Fruit fly (Drosophila melanogaster) whole organism, prepupa: Measurements from ENCODE around the gene CG31789.

Experiments used
- CG10669 ChIP-seq: fragments of 200-800 bp; sonication (Bioruptor generic); optimal IDR thresholded peaks from 3 replicates; lab custom pipeline; 2018; ENCODE audit warnings: missing biosample characterization, mild to moderate bottlenecking, missing genetic modification characterization, moderate library complexity
- CG11762 ChIP-seq: fragments of 200-800 bp; sonication (Bioruptor generic); optimal IDR thresholded peaks from 3 replicates; lab custom pipeline; 2016; ENCODE audit warnings: missing biosample characterization, missing genetic modification characterization; ENCODE audit not compliant: insufficient read depth
- CG11902 ChIP-seq: fragments of 200-800 bp; sonication (Bioruptor generic); optimal IDR thresholded peaks from 3 replicates; lab custom pipeline; 2016; ENCODE audit warnings: missing biosample characterization, missing genetic modification characterization
- CG1621 ChIP-seq: fragments of 200-800 bp; sonication (Bioruptor generic); optimal IDR thresholded peaks from 3 replicates; lab custom pipeline; 2018; ENCODE audit warnings: missing biosample characterization, mild to moderate bottlenecking, missing genetic modification characterization
- CG3032 ChIP-seq: fragments of 200-800 bp; optimal IDR thresholded peaks from 2 replicates; lab custom pipeline; 2019; ENCODE audit warnings: missing biosample characterization, mild to moderate bottlenecking, missing genetic modification characterization, moderate library complexity
- CG31627 ChIP-seq: fragments of 200-800 bp; sonication (Bioruptor generic); optimal IDR thresholded peaks from 3 replicates; lab custom pipeline; 2016; ENCODE audit warnings: missing biosample characterization, missing genetic modification characterization
- CG32006 ChIP-seq: fragments of 200-800 bp; sonication (Bioruptor generic); optimal IDR thresholded peaks from 3 replicates; lab custom pipeline; 2017; ENCODE audit warnings: missing biosample characterization, mild to moderate bottlenecking, missing genetic modification characterization
- CG34406 ChIP-seq: fragments of 200-800 bp; sonication (Bioruptor generic); optimal IDR thresholded peaks from 3 replicates; lab custom pipeline; 2016; ENCODE audit warnings: missing biosample characterization, missing genetic modification characterization
- CG3919 ChIP-seq: fragments of 200-800 bp; sonication (Bioruptor generic); optimal IDR thresholded peaks from 3 replicates; lab custom pipeline; 2016; ENCODE audit warnings: missing biosample characterization, missing genetic modification characterization
- CG4318 ChIP-seq: fragments of 200-800 bp; sonication (Bioruptor generic); optimal IDR thresholded peaks from 3 replicates; lab custom pipeline; 2017; ENCODE audit warnings: missing biosample characterization, mild to moderate bottlenecking, missing genetic modification characterization
- CG6792 ChIP-seq: fragments of 200-800 bp; sonication (Bioruptor generic); optimal IDR thresholded peaks from 3 replicates; lab custom pipeline; 2016; ENCODE audit warnings: missing biosample characterization, missing genetic modification characterization
- CG6808 ChIP-seq: fragments of 200-800 bp; sonication (Bioruptor generic); optimal IDR thresholded peaks from 3 replicates; lab custom pipeline; 2017; ENCODE audit warnings: missing biosample characterization, missing genetic modification characterization, mild to moderate bottlenecking, moderate library complexity, missing genetic modification reagents
- CG6854 ChIP-seq: fragments of 200-800 bp; sonication (Bioruptor generic); optimal IDR thresholded peaks from 2 replicates; lab custom pipeline; 2017; ENCODE audit warnings: missing biosample characterization, mild to moderate bottlenecking, missing genetic modification characterization
- CG7368 ChIP-seq: fragments of 200-800 bp; sonication (Bioruptor generic); optimal IDR thresholded peaks from 3 replicates; lab custom pipeline; 2016; ENCODE audit warnings: missing biosample characterization, missing genetic modification characterization
- CG8119 ChIP-seq: fragments of 200-800 bp; sonication (Bioruptor generic); IDR thresholded peaks from 3 replicates; pipeline ENCODE4 v1.3.6; 2022; ENCODE audit warnings: missing biosample characterization, missing genetic modification characterization
- CG8319 ChIP-seq: fragments of 200-800 bp; sonication (Bioruptor generic); optimal IDR thresholded peaks from 3 replicates; lab custom pipeline; 2016; ENCODE audit warnings: missing biosample characterization, missing genetic modification characterization
- CG8632 ChIP-seq: fragments of 200-800 bp; sonication (Bioruptor generic); optimal IDR thresholded peaks from 3 replicates; lab custom pipeline; 2016; ENCODE audit warnings: missing biosample characterization, missing genetic modification characterization
- Eip75B ChIP-seq: fragments of 200-800 bp; sonication (Bioruptor generic); optimal IDR thresholded peaks from 3 replicates; lab custom pipeline; 2016; ENCODE audit warnings: missing biosample characterization, missing genetic modification characterization
- Eip78C ChIP-seq: fragments of 200-800 bp; sonication (Bioruptor generic); peaks from one replicate; lab custom pipeline; 2016; ENCODE audit warnings: missing biosample characterization, missing genetic modification characterization
- Eip93F ChIP-seq: fragments of 200-800 bp; sonication (Bioruptor generic); optimal IDR thresholded peaks from 2 replicates; lab custom pipeline; 2016; ENCODE audit warnings: missing biosample characterization, mild to moderate bottlenecking, missing genetic modification characterization
- Ets21C ChIP-seq: fragments of 200-800 bp; sonication (Bioruptor generic); optimal IDR thresholded peaks from 3 replicates; lab custom pipeline; 2016; ENCODE audit warnings: missing biosample characterization, missing genetic modification characterization
- Gug ChIP-seq: fragments of 200-800 bp; sonication (Bioruptor generic); IDR thresholded peaks from 2 replicates; pipeline ENCODE4 v1.3.6; 2022; ENCODE audit warnings: missing biosample characterization, missing genetic modification characterization
- Hr38 ChIP-seq: sonication (Bioruptor generic); optimal IDR thresholded peaks from 2 replicates; lab custom pipeline; 2016; ENCODE audit warnings: missing biosample characterization, missing genetic modification characterization
- Hr39 ChIP-seq: fragments of 200-800 bp; sonication (Bioruptor generic); optimal IDR thresholded peaks from 2 replicates; lab custom pipeline; 2016; ENCODE audit warnings: missing biosample characterization, missing genetic modification characterization
- Hr4 ChIP-seq: fragments of 200-800 bp; sonication (Bioruptor generic); optimal IDR thresholded peaks from 3 replicates; lab custom pipeline; 2016; ENCODE audit warnings: missing biosample characterization, missing genetic modification characterization
- Met ChIP-seq: fragments of 200-800 bp; sonication (Bioruptor generic); optimal IDR thresholded peaks from 3 replicates; lab custom pipeline; 2016; ENCODE audit warnings: missing biosample characterization, missing genetic modification characterization
- OdsH ChIP-seq: fragments of 200-800 bp; sonication (Bioruptor generic); optimal IDR thresholded peaks from 3 replicates; lab custom pipeline; 2016; ENCODE audit warnings: missing biosample characterization, missing genetic modification characterization
- Smox ChIP-seq: fragments of 200-800 bp; sonication (Bioruptor generic); optimal IDR thresholded peaks from 3 replicates; lab custom pipeline; 2016; ENCODE audit warnings: missing biosample characterization, missing genetic modification characterization
- Sox102F ChIP-seq: fragments of 200-800 bp; sonication (Bioruptor generic); optimal IDR thresholded peaks from 2 replicates; lab custom pipeline; 2016; ENCODE audit warnings: missing biosample characterization, mild to moderate bottlenecking, missing genetic modification characterization
- Sox15 ChIP-seq: fragments of 200-800 bp; sonication (Bioruptor generic); optimal IDR thresholded peaks from 3 replicates; lab custom pipeline; 2016; ENCODE audit warnings: missing biosample characterization, missing genetic modification characterization
- achi ChIP-seq: fragments of 200-800 bp; sonication (Bioruptor generic); optimal IDR thresholded peaks from 3 replicates; lab custom pipeline; 2016; ENCODE audit warnings: missing biosample characterization, missing genetic modification characterization
- acj6 ChIP-seq: fragments of 200-800 bp; sonication (Bioruptor generic); optimal IDR thresholded peaks from 3 replicates; lab custom pipeline; 2016; ENCODE audit warnings: missing biosample characterization, missing genetic modification characterization
- cyc ChIP-seq: fragments of 200-800 bp; sonication (Bioruptor generic); optimal IDR thresholded peaks from 3 replicates; lab custom pipeline; 2016; ENCODE audit warnings: missing biosample characterization, missing genetic modification characterization
- eg ChIP-seq: fragments of 200-800 bp; sonication (Bioruptor generic); IDR thresholded peaks from 3 replicates; pipeline ENCODE4 v1.3.6; 2022; ENCODE audit warnings: missing biosample characterization, missing genetic modification characterization
- esn ChIP-seq: fragments of 200-800 bp; sonication (Bioruptor generic); optimal IDR thresholded peaks from 2 replicates; lab custom pipeline; 2016; ENCODE audit warnings: missing biosample characterization, mild to moderate bottlenecking, missing genetic modification characterization, moderate library complexity
- fd59A ChIP-seq: fragments of 200-800 bp; sonication (Bioruptor generic); optimal IDR thresholded peaks from 2 replicates; lab custom pipeline; 2017; ENCODE audit warnings: missing biosample characterization, mild to moderate bottlenecking, missing genetic modification characterization, missing genetic modification reagents
- fd85E ChIP-seq: fragments of 200-800 bp; sonication (Bioruptor generic); optimal IDR thresholded peaks from 3 replicates; lab custom pipeline; 2016; ENCODE audit warnings: missing biosample characterization, missing genetic modification characterization
- fkh ChIP-seq: fragments of 200-800 bp; sonication (Bioruptor generic); optimal IDR thresholded peaks from 3 replicates; lab custom pipeline; 2017; ENCODE audit warnings: missing biosample characterization, mild to moderate bottlenecking, missing genetic modification characterization, moderate library complexity
- lz ChIP-seq: fragments of 200-800 bp; sonication (Bioruptor generic); optimal IDR thresholded peaks from 3 replicates; lab custom pipeline; 2016; ENCODE audit warnings: missing biosample characterization, missing genetic modification characterization
- pdm3 ChIP-seq: fragments of 200-800 bp; sonication (Bioruptor generic); optimal IDR thresholded peaks from 3 replicates; lab custom pipeline; 2016; ENCODE audit warnings: missing biosample characterization, missing genetic modification characterization
- salr ChIP-seq, 2 experiments: fragments of 200-800 bp; sonication (Bioruptor generic); optimal IDR thresholded peaks; 3 replicates each; lab custom pipeline; 2016 to 2018; ENCODE audit warnings: missing biosample characterization in 2 of 2, missing genetic modification characterization in 2 of 2, mild to moderate bottlenecking in 1 of 2
- spab ChIP-seq: fragments of 200-800 bp; sonication (Bioruptor generic); optimal IDR thresholded peaks from 2 replicates; lab custom pipeline; 2017; ENCODE audit warnings: missing biosample characterization, mild to moderate bottlenecking, missing genetic modification characterization, missing genetic modification reagents
- ss ChIP-seq, 2 experiments: fragments of 200-800 bp; sonication (Bioruptor generic); optimal IDR thresholded peaks; 2 replicates in 1 of 2; 3 replicates in 1 of 2; lab custom pipeline; 2017 to 2018; ENCODE audit warnings: mild to moderate bottlenecking in 2 of 2, missing biosample characterization in 2 of 2, missing genetic modification characterization in 2 of 2, moderate library complexity in 1 of 2
- svp ChIP-seq: fragments of 200-800 bp; sonication (Bioruptor generic); peaks from one replicate; lab custom pipeline; 2016; ENCODE audit warnings: missing biosample characterization, missing genetic modification characterization
- topi ChIP-seq: fragments of 200-800 bp; sonication (Bioruptor generic); optimal IDR thresholded peaks from 3 replicates; lab custom pipeline; 2016; ENCODE audit warnings: missing biosample characterization, missing genetic modification characterization
- vri ChIP-seq: fragments of 200-800 bp; sonication (Bioruptor generic); optimal IDR thresholded peaks from 3 replicates; lab custom pipeline; 2016; ENCODE audit warnings: missing biosample characterization, mild to moderate bottlenecking, missing genetic modification characterization

Gene CG31789

dm6 chr2L:18605549-18605948 lies at the start of gene CG31789:
TSS of gene CG31789 (plus strand) at chr2L:18605928.
- TF ChIP-seq spab (GFP tag; lab: Kevin White, UChicago) (no peak), CG3919 (GFP tag; lab: Kevin White, UChicago) (no peak), CG6854 (GFP tag; lab: Kevin White, UChicago) (no peak), Hr39 (GFP tag; lab: Kevin White, UChicago) (no peak)

- TF ChIP-seq CG3032 (tag; lab: Kevin White, UChicago) (no peak), fkh (GFP tag; lab: Kevin White, UChicago) (peak; percentile 87)
- TF ChIP-seq, all 60 proteins: peak for 1
Measured at dm6 chr2L:18556384-18556783, 49.3 kb upstream of the CG31789 start.

- TF ChIP-seq CG11902 (GFP tag; lab: Kevin White, UChicago) (peak; percentile 47), svp (peak; percentile 77), pdm3 (GFP tag; lab: Kevin White, UChicago) (peak; percentile 53), CG32006 (GFP tag; lab: Kevin White, UChicago) (peak; percentile 84), vri (GFP tag; lab: Kevin White, UChicago) (no peak), eg (peak; percentile 89), Smox (GFP tag; lab: Kevin White, UChicago) (peak; percentile 24), CG8119 (peak; percentile 84), Sox102F (peak; percentile 26), achi (peak; percentile 72), Ets21C (no peak), Met (GFP tag; lab: Kevin White, UChicago) (peak; percentile 41), acj6 (GFP tag; lab: Kevin White, UChicago) (peak; percentile 77), cyc (peak; percentile 44), Hr39 (GFP tag; lab: Kevin White, UChicago) (peak; percentile 4), Eip75B (GFP tag; lab: Kevin White, UChicago) (peak; percentile 75), CG8319 (peak; percentile 31), CG4318 (GFP tag; lab: Kevin White, UChicago) (peak; percentile 42), OdsH (peak; percentile 75), fd85E (GFP tag; lab: Kevin White, UChicago) (no peak), CG6792 (peak; percentile 70), Eip78C (GFP tag; lab: Kevin White, UChicago) (peak; percentile 88), Eip93F (GFP tag; lab: Kevin White, UChicago) (no peak), CG31627 (peak; percentile 18), CG7368 (peak; percentile 64), CG3919 (GFP tag; lab: Kevin White, UChicago) (peak; percentile 64), CG6808 (GFP tag; lab: Kevin White, UChicago) (peak; percentile 39), fkh (GFP tag; lab: Kevin White, UChicago) (peak; percentile 49), CG11762 (GFP tag; lab: Kevin White, UChicago) (peak; percentile 68), CG3032 (tag; lab: Kevin White, UChicago) (peak; percentile 62), CG6854 (GFP tag; lab: Kevin White, UChicago) (no peak), Sox15 (no peak), CG10669 (GFP tag; lab: Kevin White, UChicago) (peak; percentile 70), salr (GFP tag; optimal IDR thresholded peaks at IDR 0.05; lab: Kevin White, UChicago) (peak in 1 of 2 experiments; percentile 54), topi (peak; percentile 36), CG1621 (peak; percentile 33), Hr38 (GFP tag; lab: Kevin White, UChicago) (no peak), CG34406 (peak; percentile 73), esn (GFP tag; lab: Kevin White, UChicago) (peak; percentile 65), Gug (GFP tag; lab: Robert Waterston, UW) (peak; percentile 72), ss (GFP tag; optimal IDR thresholded peaks at IDR 0.05; lab: Kevin White, UChicago) (peak; percentile 10 to 55), lz (GFP tag; lab: Kevin White, UChicago) (peak; percentile 38), fd59A (GFP tag; lab: Kevin White, UChicago) (peak; percentile 15), Hr4 (peak; percentile 86), CG8632 (peak; percentile 71)
Measured at dm6 chr2L:18557965-18558537, 47.7 kb upstream of the CG31789 start.
